Worm (Caenorhabditis elegans) whole organism, young adult: ENCODE data around the gene C49G7.12.

Experiments used
- ceh-58 ChIP-seq: fragments of 200-800 bp; sonication (Bioruptor generic); IDR thresholded peaks from 2 replicates; pipeline ENCODE4 v1.3.6; 2022; ENCODE audit warnings: missing genetic modification characterization, missing compliant biosample characterization
- ets-4 ChIP-seq: fragments of 200-800 bp; sonication (Bioruptor generic); optimal IDR thresholded peaks from 2 replicates; lab custom pipeline; 2018; ENCODE audit warnings: mild to moderate bottlenecking, missing genetic modification characterization, missing compliant biosample characterization

DNA sequence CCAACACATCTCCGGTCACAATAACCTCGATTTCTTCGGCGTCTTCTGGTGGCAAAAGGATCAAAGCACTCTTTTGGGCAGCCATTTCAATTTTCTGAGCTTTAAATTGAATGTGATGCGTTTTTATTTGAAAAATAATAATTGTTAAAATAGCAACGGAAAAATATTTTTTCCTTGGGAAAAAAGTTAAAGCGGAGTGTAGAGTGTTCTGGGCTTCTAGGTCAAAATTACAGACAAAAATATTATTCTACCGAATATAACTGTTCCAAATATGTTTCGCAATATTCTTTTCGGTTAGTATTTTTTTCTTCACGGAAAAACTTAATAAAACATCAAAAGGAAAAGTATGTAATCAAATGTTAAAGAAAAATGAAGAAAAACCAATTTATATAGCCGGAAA is 16.8 kb downstream of the C49G7.12 start, which contains the start of gene djr-1.2:
- TF ChIP-seq ets-4 (no peak), ceh-58 (no peak)
